Fruit fly (Drosophila melanogaster) S2 (cell line): Measurements from ENCODE around the gene Sc2.

Source experiments
- CG8478 ChIP-seq: fragments of >200 bp; optimal IDR thresholded peaks from 2 replicates; lab custom pipeline; 2018
- CTCF ChIP-seq, 2 experiments: fragments of >200 bp; optimal IDR thresholded peaks; 2 replicates each; lab custom pipeline; 2018

DNA sequence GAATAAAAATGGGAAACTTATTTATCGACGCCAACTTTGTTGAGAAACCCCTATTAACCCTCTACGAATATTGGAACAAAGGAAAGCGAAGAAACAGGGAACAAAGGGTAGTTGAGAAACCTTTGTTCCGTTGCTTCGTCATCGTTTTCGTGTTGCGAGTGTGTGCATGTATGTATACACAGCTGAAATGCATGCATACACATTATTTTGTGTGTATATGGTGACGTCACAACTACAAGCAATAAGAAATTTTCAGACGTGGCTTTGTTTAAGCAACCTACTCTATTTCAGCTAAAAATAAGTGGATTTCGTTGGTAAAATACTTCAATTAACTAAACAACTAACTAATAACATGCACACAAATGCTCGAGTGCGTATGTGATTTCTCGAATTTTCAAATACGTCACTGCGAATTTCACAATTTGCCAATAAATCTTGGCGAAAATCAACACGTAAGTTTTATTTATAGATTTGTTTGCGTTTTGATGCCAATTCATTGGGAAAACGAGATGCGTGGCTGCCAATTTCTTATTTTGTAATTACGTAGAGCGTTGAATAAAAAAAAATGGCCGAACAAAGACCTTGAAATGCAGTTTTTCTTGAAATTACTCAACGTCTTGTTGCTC lies 1.3 kb upstream of the Sc2 start:
- TF ChIP-seq CTCF (optimal IDR thresholded peaks at IDR 0.05; lab: Kevin White, UChicago) (no peak), CG8478 (no peak)
